Worm (Caenorhabditis elegans) whole organism, late embryonic: Measurements from ENCODE around the gene nhr-184.
"Not testable (repeated sequence)": the region's sequence is repeated elsewhere in the genome, so short reads cannot be mapped to it uniquely, and the experiment has no call there.

Experiments used
- C38D4.7 ChIP-seq: fragments of 200-800 bp; sonication (Bioruptor generic); optimal IDR thresholded peaks from 2 replicates; lab custom pipeline; 2018; ENCODE audit warnings: mild to moderate bottlenecking, missing genetic modification characterization, moderate library complexity, missing compliant biosample characterization
- K02D7.2 ChIP-seq: sonication (generic microtip); optimal IDR thresholded peaks from 2 replicates; lab custom pipeline; 2017; ENCODE audit warnings: mild to moderate bottlenecking, missing genetic modification characterization, missing compliant biosample characterization
- T23F11.4 ChIP-seq: fragments of 200-800 bp; sonication (Bioruptor generic); optimal IDR thresholded peaks from 2 replicates; lab custom pipeline; 2018; ENCODE audit warnings: mild to moderate bottlenecking, missing genetic modification characterization, missing compliant biosample characterization
- ama-1 ChIP-seq: fragments of 150-350 bp; optimal IDR thresholded peaks from 2 replicates; lab custom pipeline; 2014
- ceh-14 ChIP-seq: sonication (generic microtip); optimal IDR thresholded peaks from 2 replicates; lab custom pipeline; 2016; ENCODE audit warnings: missing genotype, missing genetic modification characterization, missing compliant biosample characterization
- ceh-18 ChIP-seq: sonication (generic microtip); optimal IDR thresholded peaks from 2 replicates; lab custom pipeline; 2016; ENCODE audit warnings: missing genetic modification characterization, missing compliant biosample characterization
- ceh-19 ChIP-seq: fragments of 200-800 bp; sonication (Bioruptor generic); optimal IDR thresholded peaks from 2 replicates; lab custom pipeline; 2018; ENCODE audit warnings: mild to moderate bottlenecking, missing genetic modification characterization, missing compliant biosample characterization
- ceh-24 ChIP-seq: sonication (generic microtip); optimal IDR thresholded peaks from 2 replicates; lab custom pipeline; 2016; ENCODE audit warnings: mild to moderate bottlenecking, missing genetic modification characterization, missing compliant biosample characterization
- ceh-30 ChIP-seq: fragments of 150-350 bp; optimal IDR thresholded peaks from 2 replicates; lab custom pipeline; 2014; ENCODE audit warnings: missing biosample characterization, missing genetic modification characterization
- ceh-31 ChIP-seq: sonication (generic microtip); optimal IDR thresholded peaks from 2 replicates; lab custom pipeline; 2016; ENCODE audit warnings: missing genetic modification characterization, missing compliant biosample characterization
- ceh-34 ChIP-seq: sonication (generic microtip); optimal IDR thresholded peaks from 2 replicates; lab custom pipeline; 2016; ENCODE audit warnings: mild to moderate bottlenecking, missing genetic modification characterization, missing compliant biosample characterization
- ceh-48 ChIP-seq: sonication (generic microtip); optimal IDR thresholded peaks from 2 replicates; lab custom pipeline; 2016; ENCODE audit warnings: missing genetic modification characterization, inconsistent platforms, missing compliant biosample characterization
- che-1 ChIP-seq: sonication (generic microtip); optimal IDR thresholded peaks from 2 replicates; lab custom pipeline; 2016; ENCODE audit warnings: mild to moderate bottlenecking, missing genetic modification characterization, missing compliant biosample characterization
- dmd-4 ChIP-seq: sonication (generic microtip); optimal IDR thresholded peaks from 2 replicates; lab custom pipeline; 2016; ENCODE audit warnings: borderline replicate concordance, missing genetic modification characterization, missing compliant biosample characterization
- dve-1 ChIP-seq: sonication (generic microtip); optimal IDR thresholded peaks from 2 replicates; lab custom pipeline; 2017; ENCODE audit warnings: antibody characterized with exemption, mild to moderate bottlenecking, missing genetic modification characterization, missing compliant biosample characterization
- elt-4 ChIP-seq: sonication (generic microtip); optimal IDR thresholded peaks from 2 replicates; lab custom pipeline; 2016; ENCODE audit warnings: missing genetic modification characterization, missing compliant biosample characterization
- ets-4 ChIP-seq: sonication (generic microtip); optimal IDR thresholded peaks from 2 replicates; lab custom pipeline; 2016; ENCODE audit warnings: missing genetic modification characterization, missing compliant biosample characterization
- fkh-10 ChIP-seq: fragments of 150-350 bp; optimal IDR thresholded peaks from 2 replicates; lab custom pipeline; 2014; ENCODE audit warnings: missing biosample characterization, missing genetic modification reagents, missing genetic modification characterization
- gmeb-2 ChIP-seq: sonication (generic microtip); optimal IDR thresholded peaks from 2 replicates; lab custom pipeline; 2016; ENCODE audit warnings: missing genetic modification characterization, inconsistent platforms, missing compliant biosample characterization
- hlh-13 ChIP-seq: fragments of 200-800 bp; sonication (Bioruptor generic); optimal IDR thresholded peaks from 2 replicates; lab custom pipeline; 2018; ENCODE audit warnings: mild to moderate bottlenecking, missing genetic modification characterization, missing compliant biosample characterization
- hlh-15 ChIP-seq: sonication (generic microtip); optimal IDR thresholded peaks from 2 replicates; lab custom pipeline; 2016; ENCODE audit warnings: missing genetic modification characterization, missing compliant biosample characterization
- hlh-6 ChIP-seq: sonication (generic microtip); optimal IDR thresholded peaks from 2 replicates; lab custom pipeline; 2016; ENCODE audit warnings: missing genotype, missing genetic modification characterization, missing compliant biosample characterization
- lim-6 ChIP-seq: sonication (generic microtip); optimal IDR thresholded peaks from 2 replicates; lab custom pipeline; 2016; ENCODE audit warnings: missing genetic modification characterization, missing compliant biosample characterization
- madf-2 ChIP-seq: sonication (generic microtip); optimal IDR thresholded peaks from 2 replicates; lab custom pipeline; 2017; ENCODE audit warnings: missing genetic modification characterization, missing compliant biosample characterization
- mec-3 ChIP-seq: sonication (generic microtip); optimal IDR thresholded peaks from 2 replicates; lab custom pipeline; 2016; ENCODE audit warnings: borderline replicate concordance, missing genetic modification characterization, missing compliant biosample characterization
- nfya-1 ChIP-seq: sonication (generic microtip); optimal IDR thresholded peaks from 2 replicates; lab custom pipeline; 2017; ENCODE audit warnings: missing genetic modification characterization, mild to moderate bottlenecking, missing compliant biosample characterization, antibody characterized with exemption, moderate library complexity
- nhr-11 ChIP-seq: fragments of 150-350 bp; optimal IDR thresholded peaks from 2 replicates; lab custom pipeline; 2014; ENCODE audit warnings: missing biosample characterization, missing genetic modification characterization
- npax-4 ChIP-seq: sonication (generic microtip); optimal IDR thresholded peaks from 2 replicates; lab custom pipeline; 2016; ENCODE audit warnings: missing genetic modification characterization, missing compliant biosample characterization
- pat-9 ChIP-seq: fragments of 200-800 bp; sonication (Bioruptor generic); optimal IDR thresholded peaks from 2 replicates; lab custom pipeline; 2018; ENCODE audit warnings: mild to moderate bottlenecking, missing genetic modification characterization, moderate library complexity, missing compliant biosample characterization
- pha-2 ChIP-seq: sonication (generic microtip); optimal IDR thresholded peaks from 2 replicates; lab custom pipeline; 2017; ENCODE audit warnings: mild to moderate bottlenecking, missing genetic modification characterization, missing compliant biosample characterization
- pqm-1 ChIP-seq: sonication (generic microtip); optimal IDR thresholded peaks from 2 replicates; lab custom pipeline; 2016; ENCODE audit warnings: missing genetic modification characterization, missing compliant biosample characterization
- pros-1 ChIP-seq: fragments of 150-350 bp; optimal IDR thresholded peaks from 2 replicates; lab custom pipeline; 2014; ENCODE audit warnings: missing biosample characterization, missing genetic modification reagents, missing genetic modification characterization
- ref-2 ChIP-seq: sonication (generic microtip); optimal IDR thresholded peaks from 2 replicates; lab custom pipeline; 2016; ENCODE audit warnings: missing genetic modification characterization, missing compliant biosample characterization
- rnt-1 ChIP-seq: sonication (generic microtip); optimal IDR thresholded peaks from 2 replicates; lab custom pipeline; 2016; ENCODE audit warnings: missing genetic modification characterization, missing compliant biosample characterization
- sdc-2 ChIP-seq: sonication (generic microtip); optimal IDR thresholded peaks from 2 replicates; lab custom pipeline; 2016; ENCODE audit warnings: missing genotype, missing genetic modification characterization, missing compliant biosample characterization
- tbx-2 ChIP-seq: sonication (generic microtip); optimal IDR thresholded peaks from 2 replicates; lab custom pipeline; 2016; ENCODE audit warnings: missing genetic modification characterization, missing compliant biosample characterization
- ttx-3 ChIP-seq: sonication (generic microtip); optimal IDR thresholded peaks from 2 replicates; lab custom pipeline; 2016; ENCODE audit warnings: missing genetic modification reagents, missing genetic modification characterization, missing compliant biosample characterization
- unc-3 ChIP-seq, 2 experiments: fragments of 200-800 bp in 1 of 2; sonication (Bioruptor generic) in 1 of 2; sonication (generic microtip) in 1 of 2; conservative IDR thresholded peaks in 1 of 2; optimal IDR thresholded peaks in 1 of 2; 2 replicates each; pipeline versions ENCODE4 v1.3.6 to Lab custom; 2016 to 2022; ENCODE audit warnings: missing compliant biosample characterization in 2 of 2, missing genetic modification characterization in 2 of 2, missing genetic modification reagents in 1 of 2
- unc-42 ChIP-seq: sonication (generic microtip); optimal IDR thresholded peaks from 2 replicates; lab custom pipeline; 2016; ENCODE audit warnings: missing genotype, missing genetic modification characterization, missing compliant biosample characterization
- unc-55 ChIP-seq: sonication (generic microtip); optimal IDR thresholded peaks from 2 replicates; lab custom pipeline; 2017; ENCODE audit warnings: missing biosample characterization, missing genetic modification reagents, missing genetic modification characterization
- unc-86 ChIP-seq: sonication (generic microtip); optimal IDR thresholded peaks from 2 replicates; lab custom pipeline; 2016; ENCODE audit warnings: missing genetic modification characterization, missing compliant biosample characterization
- ztf-16 ChIP-seq: sonication (generic microtip); optimal IDR thresholded peaks from 2 replicates; lab custom pipeline; 2017; ENCODE audit warnings: missing genetic modification characterization, missing compliant biosample characterization

Gene nhr-184

DNA sequence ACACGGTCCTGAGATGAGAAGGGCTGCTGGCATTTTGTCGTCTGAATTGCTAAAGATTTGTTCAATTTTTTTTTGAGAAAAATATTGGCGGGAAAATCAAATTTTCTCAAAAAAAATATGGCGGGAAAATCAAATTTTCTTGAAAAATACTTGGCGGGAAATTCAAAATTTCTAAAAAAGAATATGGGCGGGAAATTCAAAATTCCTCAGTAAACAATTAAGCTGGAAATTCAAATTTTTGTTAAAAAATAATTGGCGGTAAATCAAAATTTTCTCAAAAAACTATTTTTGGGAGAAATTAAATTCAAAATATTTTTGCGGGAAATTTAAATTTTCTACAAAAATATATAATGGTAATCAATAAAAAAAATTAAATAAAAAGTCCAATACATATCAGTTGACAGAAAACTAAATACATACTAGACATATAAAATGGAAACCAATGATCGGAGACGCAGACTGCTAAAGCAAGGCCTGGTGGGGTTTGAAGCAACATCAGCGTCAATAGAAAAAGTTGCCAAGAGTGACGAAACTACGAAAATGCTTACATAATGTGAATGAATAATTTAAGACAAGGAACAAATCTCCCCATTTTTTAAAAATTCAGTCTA is at the start of gene nhr-184:
nhr-184 (minus strand) TSS at position 51 of the 611 bp plus-strand sequence.
- TF ChIP-seq fkh-10 = no peak
- no peak for TF ChIP-seq nhr-11 (tag; lab: Kevin White, UChicago)
- no peak for TF ChIP-seq pha-2 (tag; lab: Kevin White, UChicago)
- TF ChIP-seq hlh-6 = no peak
- no peak for TF ChIP-seq ceh-31 (tag; lab: Kevin White, UChicago)
- no peak for TF ChIP-seq pqm-1
- TF ChIP-seq mec-3 = no peak
- TF ChIP-seq pros-1 (tag; lab: Kevin White, UChicago) = no peak
- no peak for TF ChIP-seq ceh-30 (tag; lab: Kevin White, UChicago)
- TF ChIP-seq ztf-16 (tag; lab: Kevin White, UChicago) = no peak
- TF ChIP-seq ref-2 (tag; lab: Kevin White, UChicago) = no peak
- no peak for TF ChIP-seq ceh-48 (tag; lab: Kevin White, UChicago)

- TF ChIP-seq ets-4 (tag; lab: Kevin White, UChicago) (no peak), pha-2 (tag; lab: Kevin White, UChicago) (no peak), ceh-19 (GFP tag; lab: Kevin White, UChicago) (no peak), unc-3 (GFP tag; conservative IDR thresholded peaks at IDR 0.05; lab: Robert Waterston, UW) (no peak), unc-3 (tag; optimal IDR thresholded peaks at IDR 0.05; lab: Kevin White, UChicago) (no peak), rnt-1 (tag; lab: Kevin White, UChicago) (no peak), T23F11.4 (GFP tag; lab: Kevin White, UChicago) (no peak), dmd-4 (tag; lab: Kevin White, UChicago) (no peak), npax-4 (tag; lab: Kevin White, UChicago) (no peak), hlh-13 (GFP tag; lab: Kevin White, UChicago) (no peak), dve-1 (no peak), nfya-1 (tag; lab: Kevin White, UChicago) (no peak), C38D4.7 (GFP tag; lab: Kevin White, UChicago) (no peak), K02D7.2 (no peak), ceh-30 (tag; lab: Kevin White, UChicago) (no peak), ama-1 (lab: Kevin White, UChicago) (no peak), hlh-6 (no peak), gmeb-2 (tag; lab: Kevin White, UChicago) (no peak), hlh-15 (tag; lab: Kevin White, UChicago) (no peak)
Observed at ce11 chrV:2260660-2261059, 46.4 kb upstream of the nhr-184 start, which contains the start of gene F41B5.12. Gene F41B5.12, plus strand, starts transcription at chrV:2260960.

- no peak for TF ChIP-seq lim-6 (tag; lab: Kevin White, UChicago)
- TF ChIP-seq unc-55 (GFP tag; lab: Kevin White, UChicago) = no peak
- TF ChIP-seq che-1 = no peak
- TF ChIP-seq ceh-24 (tag; lab: Kevin White, UChicago) = no peak
Observed at ce11 chrV:2259750-2260149, 45.5 kb upstream of the nhr-184 start, which contains the start of gene nhr-182. Gene nhr-182, minus strand, starts transcription at chrV:2259927.

- TF ChIP-seq tbx-2, ttx-3, ztf-16 (tag; lab: Kevin White, UChicago): not testable (repeated sequence)
- TF ChIP-seq, all 69 proteins: peak for 0; not testable (repeated sequence) for 69
Observed at ce11 chrV:2255191-2255590, 40.9 kb upstream of the nhr-184 start, which contains the start of gene F41B5.1. Gene F41B5.1, plus strand, starts transcription at chrV:2255533.

DNA sequence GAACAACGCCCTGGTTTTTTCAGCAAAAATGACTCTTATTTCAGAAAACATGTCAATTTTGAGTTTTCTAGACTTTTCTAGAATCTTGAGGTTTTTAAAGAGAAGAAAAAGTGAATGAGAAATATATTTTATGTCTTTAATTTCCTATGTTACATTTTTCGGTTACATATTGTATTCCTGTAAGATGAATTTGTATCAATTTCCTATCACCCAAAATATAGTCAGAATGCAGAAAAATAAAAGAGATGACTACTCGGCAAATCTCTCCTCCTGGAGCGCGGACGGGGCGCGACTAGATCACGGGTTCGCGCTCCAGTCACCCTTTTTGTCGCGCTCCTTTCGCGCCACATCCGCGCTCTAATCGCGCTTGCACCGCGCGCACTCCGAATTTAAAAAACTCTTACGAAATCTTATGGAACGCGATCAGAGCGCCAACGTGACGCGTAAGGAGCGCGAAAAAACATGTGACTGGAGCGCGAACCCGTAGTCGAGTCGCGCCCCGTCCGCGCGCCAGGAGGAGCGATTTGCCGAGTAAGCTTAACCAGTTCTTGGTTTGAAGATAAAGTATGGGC is 40.4 kb upstream of the nhr-184 start, which contains the start of gene str-253:
str-253 (minus strand) TSS at position 51 of the 572 bp plus-strand sequence.
- no peak for TF ChIP-seq pqm-1
- TF ChIP-seq madf-2 (tag; lab: Kevin White, UChicago) = no peak
- no peak for TF ChIP-seq ceh-48 (tag; lab: Kevin White, UChicago)
- TF ChIP-seq pat-9 (tag; lab: Kevin White, UChicago) = no peak
- TF ChIP-seq ceh-14 (tag; lab: Kevin White, UChicago) = no peak
- TF ChIP-seq ceh-18 (tag; lab: Kevin White, UChicago) = no peak
- TF ChIP-seq dve-1 = no peak
- TF ChIP-seq ttx-3 (tag; lab: Kevin White, UChicago) = no peak
- no peak for TF ChIP-seq hlh-15 (tag; lab: Kevin White, UChicago)
- TF ChIP-seq sdc-2 (tag; lab: Kevin White, UChicago) = no peak
- no peak for TF ChIP-seq unc-42 (tag; lab: Kevin White, UChicago)
- TF ChIP-seq ceh-34 (tag; lab: Kevin White, UChicago) = no peak
- no peak for TF ChIP-seq C38D4.7 (GFP tag; lab: Kevin White, UChicago)
- TF ChIP-seq ztf-16 (tag; lab: Kevin White, UChicago) = no peak
- TF ChIP-seq mec-3 = no peak
- TF ChIP-seq unc-86 (tag; lab: Kevin White, UChicago) = no peak
- TF ChIP-seq dmd-4 (tag; lab: Kevin White, UChicago) = no peak
- no peak for TF ChIP-seq elt-4
- TF ChIP-seq npax-4 (tag; lab: Kevin White, UChicago) = no peak
